Worm (Caenorhabditis elegans): ENCODE data around the gene igcm-3.

The igcm-3 gene

DNA sequence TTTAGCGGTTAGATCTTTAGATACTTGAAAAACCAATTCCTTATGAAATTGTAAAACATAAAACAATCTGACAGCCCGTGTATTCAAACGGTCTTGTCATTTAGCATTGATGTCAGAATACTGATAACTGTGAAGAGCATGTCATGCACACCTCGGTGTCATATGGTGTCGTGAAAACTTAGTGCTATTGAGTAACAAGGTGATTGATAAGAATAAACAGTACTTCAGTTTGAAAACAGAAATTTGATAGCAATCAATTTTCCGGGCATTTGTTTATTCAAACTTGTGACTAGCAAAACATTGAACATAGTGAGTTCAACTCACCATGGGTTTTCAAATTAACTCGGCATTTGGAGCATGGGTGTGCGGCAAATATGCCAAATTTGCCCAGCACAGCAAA lies 10.4 kb downstream of the igcm-3 start:
- peak; percentile 72 for TF ChIP-seq pha-4 (tag; optimal IDR thresholded peaks at IDR 0.05)
- peak; percentile 10 for TF ChIP-seq nfya-1 (tag; optimal IDR thresholded peaks at IDR 0.05; ENCODE audit: insufficient read depth)
- TF ChIP-seq tbx-2 (tag; optimal IDR thresholded peaks at IDR 0.05): no peak
- TF ChIP-seq snpc-4 (tag; optimal IDR thresholded peaks at IDR 0.05): no peak
- peak; percentile 65 for TF ChIP-seq jun-1 (tag; optimal IDR thresholded peaks at IDR 0.05)
- TF ChIP-seq elt-2 (tag; optimal IDR thresholded peaks at IDR 0.05): peak; percentile 90
- TF ChIP-seq pqm-1 (tag; optimal IDR thresholded peaks at IDR 0.05): peak; percentile 86

DNA sequence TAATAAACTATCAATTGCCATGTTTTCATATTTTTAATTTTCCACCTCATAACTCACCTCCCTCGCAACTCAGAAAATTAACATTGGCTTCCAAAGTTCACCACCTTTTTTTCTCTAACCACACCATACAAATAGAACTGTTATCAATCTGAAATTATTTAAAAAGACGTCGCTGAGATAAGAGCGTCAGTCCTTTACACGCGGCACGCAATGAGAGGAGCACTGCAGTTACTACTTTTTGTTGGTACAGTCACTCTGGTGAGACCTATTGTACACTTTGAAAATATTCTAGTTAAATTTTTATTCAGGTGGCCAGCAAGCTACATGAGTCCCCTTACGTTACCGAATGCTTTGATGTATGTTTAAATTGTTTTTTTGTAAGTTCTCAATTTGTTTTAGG lies 10.9 kb downstream of the igcm-3 start, which contains the start of gene T02C5.1:
Gene T02C5.1, plus strand, starts transcription at position 199 of the 400 bp plus-strand sequence.
- TF ChIP-seq ZK546.5 (tag; optimal IDR thresholded peaks at IDR 0.05) (no peak), daf-12 (tag; optimal IDR thresholded peaks at IDR 0.05) (no peak), fos-1 (tag; optimal IDR thresholded peaks at IDR 0.05) (no peak), aly-2 (tag; optimal IDR thresholded peaks at IDR 0.05) (no peak), nhr-67 (tag; optimal IDR thresholded peaks at IDR 0.05) (no peak), elt-1 (tag; optimal IDR thresholded peaks at IDR 0.05) (no peak), elt-2 (tag; optimal IDR thresholded peaks at IDR 0.05) (peak; percentile 74), ama-1 (optimal IDR thresholded peaks at IDR 0.05) (no peak), zag-1 (tag; optimal IDR thresholded peaks at IDR 0.05) (no peak), nhr-76 (tag; optimal IDR thresholded peaks at IDR 0.05) (no peak), nhr-77 (tag; optimal IDR thresholded peaks at IDR 0.05) (no peak), skn-1 (tag; optimal IDR thresholded peaks at IDR 0.05) (no peak), ceh-82 (tag; optimal IDR thresholded peaks at IDR 0.05) (no peak), nhr-28 (tag; optimal IDR thresholded peaks at IDR 0.05) (no peak), nhr-43 (tag; optimal IDR thresholded peaks at IDR 0.05; ENCODE audit: poor library complexity, severe bottlenecking) (no peak), pqm-1 (tag; optimal IDR thresholded peaks at IDR 0.05) (peak; percentile 46), pha-4 (tag; optimal IDR thresholded peaks at IDR 0.05) (peak; percentile 39), eor-1 (tag; optimal IDR thresholded peaks at IDR 0.05) (no peak)

DNA sequence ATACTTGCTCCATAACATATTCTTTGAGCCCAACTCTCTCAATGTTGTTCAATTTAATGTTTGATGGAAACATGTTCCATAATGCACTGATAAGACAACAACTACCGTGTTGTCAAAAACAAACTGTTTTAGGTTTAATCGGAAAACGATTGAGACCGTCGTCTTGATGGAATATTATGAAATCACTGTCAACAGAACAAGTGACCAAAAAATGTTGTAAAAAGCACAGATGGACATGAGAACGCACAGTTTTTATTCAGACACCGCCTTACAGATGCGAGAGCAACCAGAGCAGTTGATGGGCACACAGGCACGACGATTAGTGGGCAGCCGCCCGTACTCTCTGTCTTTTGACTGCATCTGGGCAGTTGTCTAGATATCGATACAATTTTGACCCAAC lies 12.6 kb downstream of the igcm-3 start:
- TF ChIP-seq nhr-76 (tag; optimal IDR thresholded peaks at IDR 0.05) (no peak), nhr-25 (tag; optimal IDR thresholded peaks at IDR 0.05) (no peak), aly-2 (tag; optimal IDR thresholded peaks at IDR 0.05) (no peak), snpc-4 (tag; optimal IDR thresholded peaks at IDR 0.05) (no peak), skn-1 (tag; optimal IDR thresholded peaks at IDR 0.05) (no peak), lsy-12 (tag; optimal IDR thresholded peaks at IDR 0.05) (no peak), zag-1 (tag; optimal IDR thresholded peaks at IDR 0.05) (no peak), ceh-9 (tag; optimal IDR thresholded peaks at IDR 0.05) (no peak), pqm-1 (tag; optimal IDR thresholded peaks at IDR 0.05) (peak; percentile 43), nhr-237 (tag; optimal IDR thresholded peaks at IDR 0.05) (no peak), egl-5 (tag; optimal IDR thresholded peaks at IDR 0.05) (no peak), eor-1 (tag; optimal IDR thresholded peaks at IDR 0.05) (no peak), R02D3.7 (tag; optimal IDR thresholded peaks at IDR 0.05) (no peak), tbx-2 (tag; optimal IDR thresholded peaks at IDR 0.05) (no peak), elt-2 (tag; optimal IDR thresholded peaks at IDR 0.05) (peak; percentile 49), mml-1 (tag; optimal IDR thresholded peaks at IDR 0.05) (no peak), unc-62 (GFP tag; optimal IDR thresholded peaks at IDR 0.05) (no peak)

DNA sequence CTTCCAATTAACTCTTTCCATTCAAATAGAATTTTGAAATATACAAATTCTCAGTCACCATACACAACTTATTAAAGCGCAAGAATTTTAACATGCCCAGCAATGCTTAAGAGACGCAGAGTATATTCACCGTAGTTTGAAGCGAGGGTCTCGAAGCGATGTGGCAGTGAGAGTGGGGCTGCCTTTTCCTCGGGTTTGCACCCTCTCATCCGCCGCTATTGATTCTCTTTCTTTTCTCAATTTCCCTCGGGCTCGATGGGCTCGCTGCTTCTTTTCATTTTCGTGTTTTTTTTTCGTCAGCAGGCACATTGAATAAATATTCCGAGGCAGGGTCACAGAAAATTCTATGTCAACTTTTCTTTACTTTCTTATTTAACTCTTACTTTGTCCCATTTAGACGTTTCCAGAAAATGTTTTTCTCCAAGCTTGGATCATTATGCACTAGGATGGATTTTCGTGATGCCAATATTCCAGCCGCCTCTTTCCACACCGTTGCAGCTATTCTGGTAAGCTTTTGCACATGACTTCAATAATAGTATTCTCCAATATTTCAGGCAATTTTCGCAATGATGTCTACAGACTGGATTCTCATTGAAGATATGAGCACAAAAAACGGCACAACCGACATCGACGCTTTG lies 17.0 kb downstream of the igcm-3 start, which contains the start of gene T14G11.1:
Gene T14G11.1, plus strand, starts transcription at position 408 of the 638 bp plus-strand sequence.
- no peak for TF ChIP-seq nhr-11 (tag; optimal IDR thresholded peaks at IDR 0.05)
- peak; percentile 53 for TF ChIP-seq nhr-43 (tag; optimal IDR thresholded peaks at IDR 0.05; ENCODE audit: poor library complexity, severe bottlenecking)
- TF ChIP-seq elt-2 (tag; optimal IDR thresholded peaks at IDR 0.05): peak; percentile 40
- TF ChIP-seq R02D3.7 (tag; optimal IDR thresholded peaks at IDR 0.05): peak; percentile 22
- TF ChIP-seq pha-4 (tag; optimal IDR thresholded peaks at IDR 0.05): peak; percentile 83
- TF ChIP-seq ceh-28 (tag; optimal IDR thresholded peaks at IDR 0.05): peak; percentile 62
- peak; percentile 63 for TF ChIP-seq fkh-10 (GFP tag; optimal IDR thresholded peaks at IDR 0.05)
- peak; percentile 89 for TF ChIP-seq hmg-11 (tag; optimal IDR thresholded peaks at IDR 0.05)
- TF ChIP-seq nhr-67 (tag; optimal IDR thresholded peaks at IDR 0.05): no peak
- peak; percentile 17 for TF ChIP-seq jun-1 (tag; optimal IDR thresholded peaks at IDR 0.05)
- peak; percentile 65 for TF ChIP-seq skn-1 (tag; optimal IDR thresholded peaks at IDR 0.05)
- TF ChIP-seq lin-39 (tag; optimal IDR thresholded peaks at IDR 0.05): peak; percentile 88
- peak; percentile 95 for TF ChIP-seq nfya-1 (tag; optimal IDR thresholded peaks at IDR 0.05; ENCODE audit: insufficient read depth)
- no peak for TF ChIP-seq elt-1 (tag; optimal IDR thresholded peaks at IDR 0.05)
- no peak for TF ChIP-seq ztf-11 (tag; optimal IDR thresholded peaks at IDR 0.05)
- TF ChIP-seq ZK546.5 (tag; optimal IDR thresholded peaks at IDR 0.05): no peak
- no peak for TF ChIP-seq daf-12 (tag; optimal IDR thresholded peaks at IDR 0.05)
- TF ChIP-seq lsy-12 (tag; optimal IDR thresholded peaks at IDR 0.05): peak; percentile 72
- peak; percentile 19 for TF ChIP-seq pqm-1 (tag; optimal IDR thresholded peaks at IDR 0.05)
- TF ChIP-seq nhr-25 (tag; optimal IDR thresholded peaks at IDR 0.05): peak; percentile 5
- TF ChIP-seq unc-62 (GFP tag; optimal IDR thresholded peaks at IDR 0.05): no peak
- no peak for TF ChIP-seq nhr-76 (tag; optimal IDR thresholded peaks at IDR 0.05)
- TF ChIP-seq tbx-2 (tag; optimal IDR thresholded peaks at IDR 0.05): peak; percentile 34
- TF ChIP-seq mml-1 (tag; optimal IDR thresholded peaks at IDR 0.05): no peak
- no peak for TF ChIP-seq nhr-77 (tag; optimal IDR thresholded peaks at IDR 0.05)
- TF ChIP-seq ama-1 (optimal IDR thresholded peaks at IDR 0.05): peak; percentile 36
- peak; percentile 69 for TF ChIP-seq nhr-23 (tag; optimal IDR thresholded peaks at IDR 0.05)
- peak; percentile 53 for TF ChIP-seq egl-5 (tag; optimal IDR thresholded peaks at IDR 0.05)
- no peak for TF ChIP-seq unc-39 (tag; optimal IDR thresholded peaks at IDR 0.05)
- TF ChIP-seq lin-15B (tag; optimal IDR thresholded peaks at IDR 0.05): peak; percentile 68
- peak; percentile 65 for TF ChIP-seq snpc-4 (tag; optimal IDR thresholded peaks at IDR 0.05)
- TF ChIP-seq nhr-12 (tag; optimal IDR thresholded peaks at IDR 0.05): no peak
- no peak for TF ChIP-seq ceh-9 (tag; optimal IDR thresholded peaks at IDR 0.05)

Data from whole organism, L3 larva.